Worm (Caenorhabditis elegans) whole organism, early embryonic: ENCODE measurements around the gene ZC506.1.

Source experiments
- B0310.2 ChIP-seq: sonication (generic microtip); optimal IDR thresholded peaks from 2 replicates; lab custom pipeline; 2016; ENCODE audit warnings: mild to moderate bottlenecking, missing genetic modification characterization, missing compliant biosample characterization
- F13C5.2 ChIP-seq: sonication (generic microtip); optimal IDR thresholded peaks from 2 replicates; lab custom pipeline; 2017; ENCODE audit warnings: mild to moderate bottlenecking, missing genetic modification characterization, inconsistent platforms, missing compliant biosample characterization
- aly-1 ChIP-seq: sonication (generic microtip); optimal IDR thresholded peaks from 2 replicates; lab custom pipeline; 2016; ENCODE audit warnings: missing genetic modification characterization, missing compliant biosample characterization
- ama-1 ChIP-seq: fragments of 150-350 bp; optimal IDR thresholded peaks from 2 replicates; lab custom pipeline; 2014
- ceh-13 ChIP-seq: fragments of 200-800 bp; sonication (Bioruptor generic); optimal IDR thresholded peaks from 2 replicates; lab custom pipeline; 2018; ENCODE audit warnings: mild to moderate bottlenecking, missing genetic modification characterization, missing compliant biosample characterization
- ets-7 ChIP-seq: sonication (generic microtip); optimal IDR thresholded peaks from 2 replicates; lab custom pipeline; 2016; ENCODE audit warnings: missing genotype, missing genetic modification characterization, missing compliant biosample characterization
- flt-1 ChIP-seq: fragments of 200-800 bp; sonication (Bioruptor generic); IDR thresholded peaks from 2 replicates; pipeline ENCODE4 v1.3.6; 2022; ENCODE audit warnings: missing genetic modification characterization, missing compliant biosample characterization
- hmbx-1 ChIP-seq: sonication (generic microtip); optimal IDR thresholded peaks from 2 replicates; lab custom pipeline; 2016; ENCODE audit warnings: mild to moderate bottlenecking, missing genetic modification characterization, missing compliant biosample characterization
- hmg-4 ChIP-seq: fragments of 200-800 bp; sonication (Bioruptor generic); optimal IDR thresholded peaks from 2 replicates; lab custom pipeline; 2018; ENCODE audit warnings: mild to moderate bottlenecking, missing genetic modification characterization, missing compliant biosample characterization
- hnd-1 ChIP-seq: sonication (generic microtip); optimal IDR thresholded peaks from 2 replicates; lab custom pipeline; 2016; ENCODE audit warnings: missing genetic modification characterization, missing compliant biosample characterization
- sea-1 ChIP-seq: fragments of 200-800 bp; sonication (Bioruptor generic); conservative IDR thresholded peaks from 2 replicates; pipeline ENCODE4 v1.3.6; 2022; ENCODE audit warnings: missing genetic modification characterization, missing compliant biosample characterization
- tbx-37 ChIP-seq: fragments of 200-800 bp; sonication (Bioruptor generic); conservative IDR thresholded peaks from 2 replicates; pipeline ENCODE4 v1.3.6; 2022; ENCODE audit warnings: missing genetic modification reagents, missing genetic modification characterization, missing compliant biosample characterization
- tra-4 ChIP-seq: sonication (generic microtip); optimal IDR thresholded peaks from 2 replicates; lab custom pipeline; 2017; ENCODE audit warnings: missing genetic modification characterization, missing compliant biosample characterization

DNA sequence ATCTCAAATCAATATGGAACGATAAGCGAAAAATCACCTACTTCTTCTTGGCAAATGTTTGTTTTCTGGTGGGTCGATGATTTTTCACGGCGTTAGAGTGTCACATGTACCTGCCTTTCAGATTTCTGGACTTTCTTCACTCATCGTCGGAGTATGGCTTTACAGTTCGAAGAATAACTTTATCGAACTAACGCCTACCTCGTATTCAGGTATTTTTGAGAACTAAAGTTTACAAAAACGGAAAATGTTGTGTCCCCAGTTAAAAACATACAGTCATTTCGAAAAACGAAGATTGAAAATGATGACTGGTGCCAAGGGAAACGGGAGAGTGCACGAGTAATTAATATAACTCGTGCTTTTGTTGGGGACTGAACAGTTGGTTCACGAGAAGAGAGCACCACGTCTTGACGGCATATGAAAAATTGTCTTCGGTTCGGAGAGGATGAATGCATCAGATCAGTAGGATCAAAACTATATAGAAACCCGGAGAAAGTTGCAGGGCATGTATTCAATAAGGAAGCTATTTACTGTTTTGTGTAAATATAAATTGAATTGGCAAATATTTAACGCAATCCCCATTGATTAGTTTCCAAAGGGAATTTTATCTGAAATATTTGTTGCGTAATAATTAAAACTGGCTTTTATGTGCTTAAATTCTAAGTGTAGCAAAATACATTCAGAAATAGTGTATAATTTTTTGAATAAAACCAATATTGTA is 25.3 kb upstream of the ZC506.1 start:
- no peak for TF ChIP-seq B0310.2 (tag; lab: Kevin White, UChicago)
- TF ChIP-seq tra-4 (tag; lab: Kevin White, UChicago): no peak
- no peak for TF ChIP-seq ama-1
- TF ChIP-seq ceh-13 (GFP tag; lab: Kevin White, UChicago): no peak
- TF ChIP-seq hmg-4: no peak
- TF ChIP-seq flt-1 (GFP tag; lab: Robert Waterston, UW): no peak
- TF ChIP-seq tbx-37: no peak
- no peak for TF ChIP-seq aly-1
- TF ChIP-seq sea-1 (GFP tag; lab: Robert Waterston, UW): no peak
- TF ChIP-seq F13C5.2 (tag; lab: Kevin White, UChicago): no peak
- TF ChIP-seq hmbx-1 (tag; lab: Kevin White, UChicago): no peak
- TF ChIP-seq hnd-1 (tag; lab: Kevin White, UChicago): no peak
- no peak for TF ChIP-seq ets-7 (tag; lab: Kevin White, UChicago)
